Fruit fly (Drosophila melanogaster) whole organism, embryonic: ENCODE measurements around the gene CG13309.

ENCODE experiments used
- Atf-2 ChIP-seq: fragments of 200-800 bp; sonication (Bioruptor generic); optimal IDR thresholded peaks from 2 replicates; lab custom pipeline; 2016; ENCODE audit warnings: missing biosample characterization, missing genetic modification characterization
- Awh ChIP-seq: fragments of 200-800 bp; sonication (Bioruptor generic); IDR thresholded peaks from 2 replicates; pipeline ENCODE4, ENCODE4 v1.3.6; 2022; ENCODE audit warnings: missing biosample characterization, missing genetic modification characterization
- BEAF-32 ChIP-seq: fragments of 200-800 bp; sonication (Bioruptor generic); optimal IDR thresholded peaks from 3 replicates; lab custom pipeline; 2017; ENCODE audit warnings: missing biosample characterization, missing genetic modification characterization, mild to moderate bottlenecking, moderate library complexity, missing genetic modification reagents
- CG15479 ChIP-seq: fragments of 200-800 bp; sonication (Bioruptor generic); optimal IDR thresholded peaks from 3 replicates; lab custom pipeline; 2019; ENCODE audit warnings: missing biosample characterization, mild to moderate bottlenecking, missing genetic modification characterization, moderate library complexity
- CG2116 ChIP-seq: fragments of 200-800 bp; sonication (Bioruptor generic); optimal IDR thresholded peaks from 3 replicates; lab custom pipeline; 2018; ENCODE audit warnings: missing biosample characterization, mild to moderate bottlenecking, missing genetic modification characterization
- CG2199 ChIP-seq: fragments of 200-800 bp; sonication (Bioruptor generic); IDR thresholded peaks from 3 replicates; pipeline ENCODE4 v1.3.6; 2022; ENCODE audit warnings: missing biosample characterization, missing genetic modification characterization
- CG2712 ChIP-seq: fragments of 200-800 bp; optimal IDR thresholded peaks from 3 replicates; lab custom pipeline; 2019; ENCODE audit warnings: missing biosample characterization, mild to moderate bottlenecking, missing genetic modification characterization, moderate library complexity
- CG30020 ChIP-seq: fragments of 200-800 bp; optimal IDR thresholded peaks from 2 replicates; lab custom pipeline; 2019; ENCODE audit warnings: missing biosample characterization, mild to moderate bottlenecking, missing genetic modification characterization, moderate library complexity
- CG8089 ChIP-seq: fragments of 200-800 bp; sonication (Bioruptor generic); optimal IDR thresholded peaks from 3 replicates; lab custom pipeline; 2016; ENCODE audit warnings: missing biosample characterization, missing genetic modification characterization
- CG8290 ChIP-seq, 3 experiments: fragments of 200-800 bp; sonication (Bioruptor generic); optimal IDR thresholded peaks; 2 replicates each; lab custom pipeline; 2016 to 2019; ENCODE audit warnings: missing biosample characterization in 3 of 3, missing genetic modification characterization in 3 of 3, mild to moderate bottlenecking in 2 of 3, moderate library complexity in 1 of 3
- D ChIP-seq, 2 experiments: fragments of 200-800 bp in 1 of 2; fragments of >200 bp in 1 of 2; sonication (Bioruptor generic) in 1 of 2; optimal IDR thresholded peaks; 2 replicates in 1 of 2; 3 replicates in 1 of 2; lab custom pipeline; 2017; ENCODE audit warnings: mild to moderate bottlenecking in 1 of 2, missing biosample characterization in 1 of 2, missing genetic modification characterization in 1 of 2, missing genetic modification reagents in 1 of 2
- Dfd ChIP-seq, 2 experiments: fragments of >200 bp; optimal IDR thresholded peaks; 2 replicates each; lab custom pipeline; 2017; ENCODE audit warnings: missing biosample characterization in 2 of 2, missing genetic modification characterization in 2 of 2
- Doc3 ChIP-seq: fragments of 200-800 bp; sonication (Bioruptor generic); IDR thresholded peaks from 3 replicates; pipeline ENCODE4 v1.3.6; 2022; ENCODE audit warnings: missing biosample characterization, missing genetic modification characterization; ENCODE audit not compliant: partially characterized antibody
- HLH4C ChIP-seq: fragments of 200-800 bp; sonication (Bioruptor generic); IDR thresholded peaks from 3 replicates; pipeline ENCODE4 v1.3.6; 2022; ENCODE audit warnings: missing biosample characterization, missing genetic modification characterization; ENCODE audit not compliant: partially characterized antibody
- Kr ChIP-seq: fragments of 200-800 bp; sonication (Bioruptor generic); optimal IDR thresholded peaks from 2 replicates; lab custom pipeline; 2017; ENCODE audit warnings: missing biosample characterization, mild to moderate bottlenecking, missing genetic modification characterization
- Lhr ChIP-seq: fragments of 200-800 bp; sonication (Bioruptor generic); optimal IDR thresholded peaks from 3 replicates; lab custom pipeline; 2017; ENCODE audit warnings: mild to moderate bottlenecking, missing biosample characterization, missing genetic modification reagents, missing genetic modification characterization
- Pdp1 ChIP-seq, 2 experiments: fragments of 200-800 bp; sonication (Bioruptor generic); optimal IDR thresholded peaks; 3 replicates each; lab custom pipeline; 2016; ENCODE audit warnings: missing biosample characterization in 2 of 2, missing genetic modification characterization in 2 of 2, mild to moderate bottlenecking in 1 of 2, moderate library complexity in 1 of 2
- Scr ChIP-seq: fragments of 200-800 bp; sonication (Bioruptor generic); IDR thresholded peaks from 2 replicates; pipeline ENCODE4 v1.3.6; 2022; ENCODE audit warnings: missing biosample characterization, missing genetic modification characterization; ENCODE audit not compliant: partially characterized antibody
- Xbp1 ChIP-seq: fragments of 200-800 bp; sonication (Bioruptor generic); optimal IDR thresholded peaks from 3 replicates; lab custom pipeline; 2016; ENCODE audit warnings: missing biosample characterization, mild to moderate bottlenecking, missing genetic modification characterization
- amos ChIP-seq: fragments of 200-800 bp; sonication (Bioruptor generic); IDR thresholded peaks from 2 replicates; pipeline ENCODE4 v1.3.6; 2022; ENCODE audit warnings: missing biosample characterization, missing genetic modification characterization; ENCODE audit not compliant: partially characterized antibody
- bbx ChIP-seq: fragments of 200-800 bp; sonication (Bioruptor generic); IDR thresholded peaks from 2 replicates; pipeline ENCODE4 v1.3.6; 2022; ENCODE audit warnings: missing biosample characterization, missing genetic modification characterization; ENCODE audit not compliant: partially characterized antibody
- cas ChIP-seq: fragments of 200-800 bp; sonication (Bioruptor generic); IDR thresholded peaks from 2 replicates; pipeline ENCODE4 v1.3.6; 2022; ENCODE audit warnings: missing biosample characterization, missing genetic modification characterization
- caup ChIP-seq: fragments of 200-800 bp; sonication (Bioruptor generic); optimal IDR thresholded peaks from 3 replicates; lab custom pipeline; 2017; ENCODE audit warnings: missing biosample characterization, mild to moderate bottlenecking, missing genetic modification characterization, moderate library complexity; ENCODE audit not compliant: severe bottlenecking
- cg ChIP-seq: fragments of 200-800 bp; sonication (Bioruptor generic); optimal IDR thresholded peaks from 3 replicates; lab custom pipeline; 2019; ENCODE audit warnings: missing biosample characterization, mild to moderate bottlenecking, missing genetic modification characterization, moderate library complexity
- crp ChIP-seq, 2 experiments: fragments of 200-800 bp; sonication (Bioruptor generic); optimal IDR thresholded peaks; 2 replicates in 1 of 2; 3 replicates in 1 of 2; lab custom pipeline; 2017; ENCODE audit warnings: missing biosample characterization in 2 of 2, missing genetic modification characterization in 2 of 2, mild to moderate bottlenecking in 1 of 2, moderate library complexity in 1 of 2
- cwo ChIP-seq: fragments of 200-800 bp; sonication (Bioruptor generic); optimal IDR thresholded peaks from 3 replicates; lab custom pipeline; 2017; ENCODE audit warnings: missing biosample characterization, missing genetic modification characterization, mild to moderate bottlenecking, moderate library complexity, missing genetic modification reagents
- fru ChIP-seq: fragments of >200 bp; optimal IDR thresholded peaks from 2 replicates; lab custom pipeline; 2017
- gcm ChIP-seq: fragments of 200-800 bp; sonication (Bioruptor generic); optimal IDR thresholded peaks from 2 replicates; lab custom pipeline; 2019; ENCODE audit warnings: missing biosample characterization, mild to moderate bottlenecking, missing genetic modification characterization, moderate library complexity
- kni ChIP-seq: fragments of 200-800 bp; sonication (Bioruptor generic); optimal IDR thresholded peaks from 3 replicates; lab custom pipeline; 2017; ENCODE audit warnings: mild to moderate bottlenecking, missing biosample characterization, missing genetic modification reagents, missing genetic modification characterization
- mirr ChIP-seq: fragments of 200-800 bp; sonication (Bioruptor generic); optimal IDR thresholded peaks from 3 replicates; lab custom pipeline; 2018; ENCODE audit warnings: missing biosample characterization, mild to moderate bottlenecking, missing genetic modification characterization
- prd ChIP-seq, 3 experiments: fragments of >200 bp in 2 of 3; fragments of 200-800 bp in 1 of 3; sonication (Bioruptor generic) in 1 of 3; optimal IDR thresholded peaks in 2 of 3; IDR thresholded peaks in 1 of 3; 2 replicates in 2 of 3; 3 replicates in 1 of 3; pipeline versions ENCODE4 v1.3.6 to Lab custom; 2017 to 2022; ENCODE audit warnings: missing biosample characterization in 1 of 3, missing genetic modification characterization in 1 of 3
- slou ChIP-seq: fragments of 200-800 bp; sonication (Bioruptor generic); optimal IDR thresholded peaks from 3 replicates; lab custom pipeline; 2016; ENCODE audit warnings: missing biosample characterization, missing genetic modification characterization
- sr ChIP-seq: fragments of 200-800 bp; sonication (Bioruptor generic); IDR thresholded peaks from 3 replicates; pipeline ENCODE4 v1.3.6; 2022; ENCODE audit warnings: missing biosample characterization, missing genetic modification characterization
- tll ChIP-seq, 2 experiments: fragments of 200-800 bp in 1 of 2; fragments of >200 bp in 1 of 2; sonication (Bioruptor generic) in 1 of 2; optimal IDR thresholded peaks; 2 replicates each; lab custom pipeline; 2017 to 2019; ENCODE audit warnings: missing biosample characterization in 2 of 2, missing genetic modification characterization in 2 of 2, mild to moderate bottlenecking in 1 of 2, moderate library complexity in 1 of 2
- zen ChIP-seq: fragments of 200-800 bp; sonication (Bioruptor generic); optimal IDR thresholded peaks from 3 replicates; lab custom pipeline; 2018; ENCODE audit warnings: missing biosample characterization, mild to moderate bottlenecking, missing genetic modification characterization, moderate library complexity

Gene CG13309

dm6 chr3L:8827868-8828159, 17.6 kb downstream of the CG13309 start:
- TF ChIP-seq crp (GFP tag; optimal IDR thresholded peaks at IDR 0.05; lab: Kevin White, UChicago) (peak in 1 of 2 experiments; percentile 43), CG2712 (tag; lab: Kevin White, UChicago) (no peak), kni (peak; percentile 3), cwo (GFP tag; lab: Kevin White, UChicago) (peak; percentile 63), sr (GFP tag; lab: Robert Waterston, UW) (peak; percentile 60; the same call in 1 of the 3 replicates), mirr (GFP tag; lab: Kevin White, UChicago) (no peak), CG8290 (GFP tag; optimal IDR thresholded peaks at IDR 0.05; lab: Kevin White, UChicago) (no peak), CG8290 (tag; optimal IDR thresholded peaks at IDR 0.05; lab: Kevin White, UChicago) (peak in 1 of 2 experiments; percentile 15), Scr (GFP tag; lab: Robert Waterston, UW) (no peak), Dfd (GFP tag; optimal IDR thresholded peaks at IDR 0.05; lab: Kevin White, UChicago) (peak in 1 of 2 experiments; percentile 49), BEAF-32 (peak; percentile 8), amos (GFP tag; lab: Robert Waterston, UW) (0 out of 2 replicates have a peak, but pooled peaks have one; percentile 3), Atf-2 (GFP tag; lab: Kevin White, UChicago) (no peak), cg (peak; percentile 77)

dm6 chr3L:8829572-8829971, 19.4 kb downstream of the CG13309 start:
- TF ChIP-seq bbx (GFP tag; lab: Robert Waterston, UW) (no peak), cas (no peak), D (optimal IDR thresholded peaks at IDR 0.05; lab: Kevin White, UChicago) (peak; percentile 44), D (GFP tag; optimal IDR thresholded peaks at IDR 0.05; lab: Kevin White, UChicago) (no peak), Doc3 (no peak), CG8089 (GFP tag; lab: Kevin White, UChicago) (no peak), Awh (GFP tag; lab: Robert Waterston, UW) (no peak), CG2199 (GFP tag; lab: Robert Waterston, UW) (peak; percentile 91; the same call in 2 of the 3 replicates), CG15479 (GFP tag; lab: Kevin White, UChicago) (peak; percentile 41), gcm (GFP tag; lab: Kevin White, UChicago) (peak; percentile 35), Xbp1 (GFP tag; lab: Kevin White, UChicago) (no peak), kni (peak; percentile 49), CG2116 (no peak), Kr (GFP tag; lab: Kevin White, UChicago) (peak; percentile 19), Pdp1 (GFP tag; optimal IDR thresholded peaks at IDR 0.05; lab: Kevin White, UChicago) (no peak), CG30020 (tag; lab: Kevin White, UChicago) (no peak), caup (no peak), tll (GFP tag; optimal IDR thresholded peaks at IDR 0.05; lab: Kevin White, UChicago) (peak in 1 of 2 experiments; percentile 95), zen (tag; lab: Kevin White, UChicago) (peak; percentile 36), prd (optimal IDR thresholded peaks at IDR 0.05; lab: Kevin White, UChicago) (no peak), prd (GFP tag; IDR thresholded peaks at IDR 0.05; lab: Robert Waterston, UW) (no peak), fru (lab: Kevin White, UChicago) (no peak), HLH4C (GFP tag; lab: Robert Waterston, UW) (no peak), Lhr (no peak), crp (GFP tag; optimal IDR thresholded peaks at IDR 0.05; lab: Kevin White, UChicago) (no peak), slou (GFP tag; lab: Kevin White, UChicago) (no peak)
